Fruit fly (Drosophila melanogaster) whole organism, prepupa: ENCODE results near the gene GCS1.

Source experiments
- Blimp-1 ChIP-seq: fragments of 200-800 bp; sonication (Bioruptor generic); optimal IDR thresholded peaks from 3 replicates; lab custom pipeline; 2017; ENCODE audit warnings: missing biosample characterization, missing genetic modification characterization, mild to moderate bottlenecking, moderate library complexity, missing genetic modification reagents
- CG10631 ChIP-seq: fragments of 200-800 bp; sonication (Bioruptor generic); optimal IDR thresholded peaks from 2 replicates; lab custom pipeline; 2016; ENCODE audit warnings: missing biosample characterization, missing genetic modification characterization
- CG10669 ChIP-seq: fragments of 200-800 bp; sonication (Bioruptor generic); optimal IDR thresholded peaks from 3 replicates; lab custom pipeline; 2018; ENCODE audit warnings: missing biosample characterization, mild to moderate bottlenecking, missing genetic modification characterization, moderate library complexity
- CG11762 ChIP-seq: fragments of 200-800 bp; sonication (Bioruptor generic); optimal IDR thresholded peaks from 3 replicates; lab custom pipeline; 2016; ENCODE audit warnings: missing biosample characterization, missing genetic modification characterization; ENCODE audit not compliant: insufficient read depth
- CG15336 ChIP-seq: fragments of 200-800 bp; sonication (Bioruptor generic); IDR thresholded peaks from 2 replicates; pipeline ENCODE4 v1.3.6; 2022; ENCODE audit warnings: missing biosample characterization, missing genetic modification characterization
- CG1621 ChIP-seq: fragments of 200-800 bp; sonication (Bioruptor generic); optimal IDR thresholded peaks from 3 replicates; lab custom pipeline; 2018; ENCODE audit warnings: missing biosample characterization, mild to moderate bottlenecking, missing genetic modification characterization
- CG16779 ChIP-seq: fragments of 200-800 bp; sonication (Bioruptor generic); optimal IDR thresholded peaks from 3 replicates; lab custom pipeline; 2017; ENCODE audit warnings: missing biosample characterization, mild to moderate bottlenecking, missing genetic modification characterization
- CG3032 ChIP-seq: fragments of 200-800 bp; optimal IDR thresholded peaks from 2 replicates; lab custom pipeline; 2019; ENCODE audit warnings: missing biosample characterization, mild to moderate bottlenecking, missing genetic modification characterization, moderate library complexity
- CG31627 ChIP-seq: fragments of 200-800 bp; sonication (Bioruptor generic); optimal IDR thresholded peaks from 3 replicates; lab custom pipeline; 2016; ENCODE audit warnings: missing biosample characterization, missing genetic modification characterization
- CG32006 ChIP-seq: fragments of 200-800 bp; sonication (Bioruptor generic); optimal IDR thresholded peaks from 3 replicates; lab custom pipeline; 2017; ENCODE audit warnings: missing biosample characterization, mild to moderate bottlenecking, missing genetic modification characterization
- CG34406 ChIP-seq: fragments of 200-800 bp; sonication (Bioruptor generic); optimal IDR thresholded peaks from 3 replicates; lab custom pipeline; 2016; ENCODE audit warnings: missing biosample characterization, missing genetic modification characterization
- CG3919 ChIP-seq: fragments of 200-800 bp; sonication (Bioruptor generic); optimal IDR thresholded peaks from 3 replicates; lab custom pipeline; 2016; ENCODE audit warnings: missing biosample characterization, missing genetic modification characterization
- CG6163 ChIP-seq: fragments of 200-800 bp; sonication (Bioruptor generic); IDR thresholded peaks from 3 replicates; pipeline ENCODE4 v1.3.6; 2022; ENCODE audit warnings: missing biosample characterization, missing genetic modification characterization
- CG6792 ChIP-seq: fragments of 200-800 bp; sonication (Bioruptor generic); optimal IDR thresholded peaks from 3 replicates; lab custom pipeline; 2016; ENCODE audit warnings: missing biosample characterization, missing genetic modification characterization
- CG6808 ChIP-seq: fragments of 200-800 bp; sonication (Bioruptor generic); optimal IDR thresholded peaks from 3 replicates; lab custom pipeline; 2017; ENCODE audit warnings: missing biosample characterization, missing genetic modification characterization, mild to moderate bottlenecking, moderate library complexity, missing genetic modification reagents
- CG6854 ChIP-seq: fragments of 200-800 bp; sonication (Bioruptor generic); optimal IDR thresholded peaks from 2 replicates; lab custom pipeline; 2017; ENCODE audit warnings: missing biosample characterization, mild to moderate bottlenecking, missing genetic modification characterization
- CG7368 ChIP-seq: fragments of 200-800 bp; sonication (Bioruptor generic); optimal IDR thresholded peaks from 3 replicates; lab custom pipeline; 2016; ENCODE audit warnings: missing biosample characterization, missing genetic modification characterization
- CG8319 ChIP-seq: fragments of 200-800 bp; sonication (Bioruptor generic); optimal IDR thresholded peaks from 3 replicates; lab custom pipeline; 2016; ENCODE audit warnings: missing biosample characterization, missing genetic modification characterization
- Eip75B ChIP-seq: fragments of 200-800 bp; sonication (Bioruptor generic); optimal IDR thresholded peaks from 3 replicates; lab custom pipeline; 2016; ENCODE audit warnings: missing biosample characterization, missing genetic modification characterization
- Eip78C ChIP-seq: fragments of 200-800 bp; sonication (Bioruptor generic); peaks from one replicate; lab custom pipeline; 2016; ENCODE audit warnings: missing biosample characterization, missing genetic modification characterization
- Eip93F ChIP-seq: fragments of 200-800 bp; sonication (Bioruptor generic); optimal IDR thresholded peaks from 2 replicates; lab custom pipeline; 2016; ENCODE audit warnings: missing biosample characterization, mild to moderate bottlenecking, missing genetic modification characterization
- Ets21C ChIP-seq: fragments of 200-800 bp; sonication (Bioruptor generic); optimal IDR thresholded peaks from 3 replicates; lab custom pipeline; 2016; ENCODE audit warnings: missing biosample characterization, missing genetic modification characterization
- Ets96B ChIP-seq: fragments of 200-800 bp; optimal IDR thresholded peaks from 2 replicates; lab custom pipeline; 2019; ENCODE audit warnings: missing biosample characterization, mild to moderate bottlenecking, missing genetic modification characterization, moderate library complexity
- Gug ChIP-seq: fragments of 200-800 bp; sonication (Bioruptor generic); IDR thresholded peaks from 2 replicates; pipeline ENCODE4 v1.3.6; 2022; ENCODE audit warnings: missing biosample characterization, missing genetic modification characterization
- Hr39 ChIP-seq: fragments of 200-800 bp; sonication (Bioruptor generic); optimal IDR thresholded peaks from 2 replicates; lab custom pipeline; 2016; ENCODE audit warnings: missing biosample characterization, missing genetic modification characterization
- Lpt ChIP-seq: fragments of 200-800 bp; sonication (Bioruptor generic); optimal IDR thresholded peaks from 3 replicates; lab custom pipeline; 2016; ENCODE audit warnings: missing biosample characterization, missing genetic modification characterization
- Met ChIP-seq: fragments of 200-800 bp; sonication (Bioruptor generic); optimal IDR thresholded peaks from 3 replicates; lab custom pipeline; 2016; ENCODE audit warnings: missing biosample characterization, missing genetic modification characterization
- OdsH ChIP-seq: fragments of 200-800 bp; sonication (Bioruptor generic); optimal IDR thresholded peaks from 3 replicates; lab custom pipeline; 2016; ENCODE audit warnings: missing biosample characterization, missing genetic modification characterization
- Sox102F ChIP-seq: fragments of 200-800 bp; sonication (Bioruptor generic); optimal IDR thresholded peaks from 2 replicates; lab custom pipeline; 2016; ENCODE audit warnings: missing biosample characterization, mild to moderate bottlenecking, missing genetic modification characterization
- Sox14 ChIP-seq: fragments of 200-800 bp; sonication (Bioruptor generic); optimal IDR thresholded peaks from 3 replicates; lab custom pipeline; 2016; ENCODE audit warnings: missing biosample characterization, missing genetic modification characterization
- Sox15 ChIP-seq: fragments of 200-800 bp; sonication (Bioruptor generic); optimal IDR thresholded peaks from 3 replicates; lab custom pipeline; 2016; ENCODE audit warnings: missing biosample characterization, missing genetic modification characterization
- achi ChIP-seq: fragments of 200-800 bp; sonication (Bioruptor generic); optimal IDR thresholded peaks from 3 replicates; lab custom pipeline; 2016; ENCODE audit warnings: missing biosample characterization, missing genetic modification characterization
- acj6 ChIP-seq: fragments of 200-800 bp; sonication (Bioruptor generic); optimal IDR thresholded peaks from 3 replicates; lab custom pipeline; 2016; ENCODE audit warnings: missing biosample characterization, missing genetic modification characterization
- cyc ChIP-seq: fragments of 200-800 bp; sonication (Bioruptor generic); optimal IDR thresholded peaks from 3 replicates; lab custom pipeline; 2016; ENCODE audit warnings: missing biosample characterization, missing genetic modification characterization
- dac ChIP-seq: fragments of 200-800 bp; sonication (Bioruptor generic); optimal IDR thresholded peaks from 2 replicates; lab custom pipeline; 2017; ENCODE audit warnings: missing biosample characterization, mild to moderate bottlenecking, missing genetic modification characterization
- dsx ChIP-seq: fragments of 200-800 bp; optimal IDR thresholded peaks from 3 replicates; lab custom pipeline; 2019; ENCODE audit warnings: missing biosample characterization, mild to moderate bottlenecking, missing genetic modification characterization, moderate library complexity; ENCODE audit not compliant: poor library complexity, severe bottlenecking
- esn ChIP-seq: fragments of 200-800 bp; sonication (Bioruptor generic); optimal IDR thresholded peaks from 2 replicates; lab custom pipeline; 2016; ENCODE audit warnings: missing biosample characterization, mild to moderate bottlenecking, missing genetic modification characterization, moderate library complexity
- fd59A ChIP-seq: fragments of 200-800 bp; sonication (Bioruptor generic); optimal IDR thresholded peaks from 2 replicates; lab custom pipeline; 2017; ENCODE audit warnings: missing biosample characterization, mild to moderate bottlenecking, missing genetic modification characterization, missing genetic modification reagents
- fd85E ChIP-seq: fragments of 200-800 bp; sonication (Bioruptor generic); optimal IDR thresholded peaks from 3 replicates; lab custom pipeline; 2016; ENCODE audit warnings: missing biosample characterization, missing genetic modification characterization
- fkh ChIP-seq: fragments of 200-800 bp; sonication (Bioruptor generic); optimal IDR thresholded peaks from 3 replicates; lab custom pipeline; 2017; ENCODE audit warnings: missing biosample characterization, mild to moderate bottlenecking, missing genetic modification characterization, moderate library complexity
- lz ChIP-seq: fragments of 200-800 bp; sonication (Bioruptor generic); optimal IDR thresholded peaks from 3 replicates; lab custom pipeline; 2016; ENCODE audit warnings: missing biosample characterization, missing genetic modification characterization
- pdm3 ChIP-seq: fragments of 200-800 bp; sonication (Bioruptor generic); optimal IDR thresholded peaks from 3 replicates; lab custom pipeline; 2016; ENCODE audit warnings: missing biosample characterization, missing genetic modification characterization
- salr ChIP-seq, 2 experiments: fragments of 200-800 bp; sonication (Bioruptor generic); optimal IDR thresholded peaks; 3 replicates each; lab custom pipeline; 2016 to 2018; ENCODE audit warnings: missing biosample characterization in 2 of 2, missing genetic modification characterization in 2 of 2, mild to moderate bottlenecking in 1 of 2
- ss ChIP-seq, 2 experiments: fragments of 200-800 bp; sonication (Bioruptor generic); optimal IDR thresholded peaks; 2 replicates in 1 of 2; 3 replicates in 1 of 2; lab custom pipeline; 2017 to 2018; ENCODE audit warnings: mild to moderate bottlenecking in 2 of 2, missing biosample characterization in 2 of 2, missing genetic modification characterization in 2 of 2, moderate library complexity in 1 of 2
- svp ChIP-seq: fragments of 200-800 bp; sonication (Bioruptor generic); peaks from one replicate; lab custom pipeline; 2016; ENCODE audit warnings: missing biosample characterization, missing genetic modification characterization
- vri ChIP-seq: fragments of 200-800 bp; sonication (Bioruptor generic); optimal IDR thresholded peaks from 3 replicates; lab custom pipeline; 2016; ENCODE audit warnings: missing biosample characterization, mild to moderate bottlenecking, missing genetic modification characterization

Gene GCS1

DNA sequence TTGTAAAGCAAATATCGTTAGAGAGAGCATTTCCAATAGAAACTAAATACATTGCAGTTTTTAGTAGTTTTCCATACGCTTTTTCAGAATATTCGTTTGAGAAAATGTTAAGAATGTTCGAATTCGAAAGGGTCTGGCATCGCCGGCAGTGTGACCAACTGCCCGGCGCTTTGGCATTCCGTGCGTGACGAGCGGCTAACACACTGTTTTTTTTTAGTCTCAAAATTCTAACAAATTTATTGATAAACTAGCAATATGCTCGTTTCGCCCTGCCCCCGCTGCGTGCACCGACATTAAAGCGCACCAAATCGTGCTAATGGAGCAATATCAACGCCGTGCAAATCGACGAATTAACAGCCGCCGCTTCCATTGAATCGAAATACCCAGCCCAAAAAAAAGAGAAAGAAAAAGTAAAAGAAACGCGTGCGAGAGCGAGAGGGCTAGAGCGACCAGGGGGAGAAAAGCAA lies 7.9 kb upstream of the GCS1 start, which contains the start of gene dsh:
Gene dsh (plus strand): TSS at position 174 of the 467 bp plus-strand sequence.
- TF ChIP-seq vri (GFP tag; lab: Kevin White, UChicago) (no peak), ss (GFP tag; optimal IDR thresholded peaks at IDR 0.05; lab: Kevin White, UChicago) (peak; percentile 31 to 59), svp (GFP tag; lab: Kevin White, UChicago) (peak; percentile 72), OdsH (no peak), fd59A (GFP tag; lab: Kevin White, UChicago) (no peak), CG16779 (tag; lab: Kevin White, UChicago) (no peak), Met (GFP tag; lab: Kevin White, UChicago) (no peak), CG15336 (no peak), Sox102F (GFP tag; lab: Kevin White, UChicago) (no peak), CG3919 (GFP tag; lab: Kevin White, UChicago) (no peak), CG3032 (tag; lab: Kevin White, UChicago) (no peak), CG10631 (GFP tag; lab: Kevin White, UChicago) (no peak), CG6808 (GFP tag; lab: Kevin White, UChicago) (peak; percentile 26), Eip78C (GFP tag; lab: Kevin White, UChicago) (peak; percentile 58), CG8319 (GFP tag; lab: Kevin White, UChicago) (no peak), acj6 (GFP tag; lab: Kevin White, UChicago) (no peak), CG7368 (GFP tag; lab: Kevin White, UChicago) (no peak), CG10669 (GFP tag; lab: Kevin White, UChicago) (no peak), salr (GFP tag; optimal IDR thresholded peaks at IDR 0.05; lab: Kevin White, UChicago) (no peak), CG31627 (GFP tag; lab: Kevin White, UChicago) (no peak), Gug (GFP tag; lab: Robert Waterston, UW) (no peak), CG6854 (no peak), pdm3 (GFP tag; lab: Kevin White, UChicago) (no peak)

DNA sequence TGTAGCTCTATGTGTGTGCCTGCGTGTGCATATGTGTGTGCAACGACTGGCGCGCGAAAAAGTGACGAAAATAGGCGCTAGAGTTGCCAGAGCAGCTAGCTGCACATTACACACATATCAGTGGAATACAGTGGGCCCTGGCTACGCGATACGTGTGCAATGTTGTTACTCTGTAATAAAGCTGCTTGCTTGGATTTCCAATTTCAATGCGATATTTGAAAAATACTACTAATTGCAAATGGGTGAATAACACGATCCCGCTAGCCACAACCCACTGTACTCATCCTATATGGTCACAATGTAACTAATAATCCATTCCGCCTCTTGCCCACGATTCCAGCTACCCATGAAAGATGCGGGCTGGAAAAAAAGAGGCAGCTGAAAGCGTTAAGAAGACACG lies 3.5 kb upstream of the GCS1 start:
- peak; percentile 94 for TF ChIP-seq CG31627 (GFP tag; lab: Kevin White, UChicago)
- TF ChIP-seq Met (GFP tag; lab: Kevin White, UChicago) = peak; percentile 93
- TF ChIP-seq CG8319 (GFP tag; lab: Kevin White, UChicago) = peak; percentile 89
- peak; percentile 91 for TF ChIP-seq Ets96B (tag; lab: Kevin White, UChicago)
- peak; percentile 91 for TF ChIP-seq esn (GFP tag; lab: Kevin White, UChicago)
- TF ChIP-seq CG6808 (GFP tag; lab: Kevin White, UChicago) = peak; percentile 90
- peak; percentile 90 for TF ChIP-seq Ets21C (GFP tag; lab: Kevin White, UChicago)
- TF ChIP-seq lz = peak; percentile 95
- peak; percentile 93 for TF ChIP-seq CG10669 (GFP tag; lab: Kevin White, UChicago)
- TF ChIP-seq acj6 (GFP tag; lab: Kevin White, UChicago) = peak; percentile 95
- TF ChIP-seq Sox102F (GFP tag; lab: Kevin White, UChicago) = peak; percentile 90
- TF ChIP-seq fkh = no peak
- TF ChIP-seq achi (GFP tag; lab: Kevin White, UChicago) = peak; percentile 93
- peak; percentile 93 for TF ChIP-seq CG11762 (GFP tag; lab: Kevin White, UChicago)
- peak; percentile 94 for TF ChIP-seq CG10631 (GFP tag; lab: Kevin White, UChicago)
- peak; percentile 95 for TF ChIP-seq dac (GFP tag; lab: Kevin White, UChicago)
- peak; percentile 80 for TF ChIP-seq CG6854
- TF ChIP-seq svp (GFP tag; lab: Kevin White, UChicago) = peak; percentile 94
- TF ChIP-seq CG3032 (tag; lab: Kevin White, UChicago) = peak; percentile 90
- TF ChIP-seq CG6792 (GFP tag; lab: Kevin White, UChicago) = peak; percentile 95
- TF ChIP-seq CG34406 (GFP tag; lab: Kevin White, UChicago) = peak; percentile 88
- peak; percentile 83 to 93 for TF ChIP-seq ss (GFP tag; optimal IDR thresholded peaks at IDR 0.05; lab: Kevin White, UChicago)
- TF ChIP-seq Sox15 = peak; percentile 93
- TF ChIP-seq fd85E (GFP tag; lab: Kevin White, UChicago) = peak; percentile 86
- TF ChIP-seq Eip93F (GFP tag; lab: Kevin White, UChicago) = no peak
- TF ChIP-seq fd59A (GFP tag; lab: Kevin White, UChicago) = peak; percentile 90
- TF ChIP-seq CG3919 (GFP tag; lab: Kevin White, UChicago) = peak; percentile 96
- peak; percentile 96 for TF ChIP-seq pdm3 (GFP tag; lab: Kevin White, UChicago)
- peak; percentile 98 for TF ChIP-seq CG6163 (GFP tag; lab: Robert Waterston, UW)
- TF ChIP-seq Blimp-1 (GFP tag; lab: Kevin White, UChicago) = peak; percentile 70
- TF ChIP-seq dsx (GFP tag; lab: Kevin White, UChicago) = peak; percentile 94
- TF ChIP-seq Hr39 (GFP tag; lab: Kevin White, UChicago) = peak; percentile 96
- TF ChIP-seq CG32006 = peak; percentile 96
- TF ChIP-seq Eip78C (GFP tag; lab: Kevin White, UChicago) = peak; percentile 97
- peak; percentile 95 for TF ChIP-seq OdsH
- TF ChIP-seq CG1621 (tag; lab: Kevin White, UChicago) = peak; percentile 95
- TF ChIP-seq Lpt (GFP tag; lab: Kevin White, UChicago) = peak; percentile 95
- peak; percentile 92 for TF ChIP-seq Eip75B
- peak; percentile 96 for TF ChIP-seq cyc (GFP tag; lab: Kevin White, UChicago)
- peak; percentile 94 for TF ChIP-seq Sox14 (GFP tag; lab: Kevin White, UChicago)
